Fruit fly (Drosophila melanogaster): Measurements from ENCODE around the gene Eig71Ee.

dm6 chr3L:15652154-15652553 lies 3.7 kb downstream of the Eig71Ee start, which contains the start of the genes Eig71Ec and Eig71Ed:
- TF ChIP-seq pan (optimal IDR thresholded peaks at IDR 0.05) (no peak), CG8478 (optimal IDR thresholded peaks at IDR 0.05) (no peak)

All from whole organism.